Worm (Caenorhabditis elegans) whole organism, L1 larva: ENCODE measurements around the gene srh-67.

Source experiments
- snpc-4 ChIP-seq: fragments of 150-350 bp; optimal IDR thresholded peaks from 2 replicates; lab custom pipeline; 2014; ENCODE audit warnings: missing biosample characterization, missing genetic modification characterization
- snu-23 ChIP-seq: sonication (generic microtip); optimal IDR thresholded peaks from 2 replicates; lab custom pipeline; 2016; ENCODE audit warnings: missing genetic modification characterization, missing compliant biosample characterization
- sptf-1 ChIP-seq: fragments of 150-350 bp; optimal IDR thresholded peaks from 2 replicates; lab custom pipeline; 2014; ENCODE audit warnings: missing biosample characterization, missing genetic modification characterization

DNA sequence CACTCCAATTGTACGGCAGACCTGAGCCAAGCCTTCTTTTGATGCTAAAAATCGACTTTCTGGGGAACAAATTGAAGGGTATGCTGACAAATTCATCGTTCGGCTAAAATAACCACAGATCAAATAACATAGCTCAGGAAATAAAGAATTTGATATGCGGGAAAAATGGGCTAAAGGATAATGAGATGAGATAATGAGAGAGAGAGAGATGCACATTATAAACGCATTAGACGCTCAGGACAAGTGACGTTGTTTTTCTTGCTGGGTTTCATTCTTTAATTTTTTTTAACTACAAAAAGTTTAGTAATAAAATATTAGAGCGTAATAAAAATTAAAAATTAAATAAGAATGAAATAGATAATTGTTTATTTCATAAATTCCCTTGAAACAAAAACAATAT is 5.9 kb downstream of the srh-67 start, which contains the start of gene srh-69:
- TF ChIP-seq sptf-1 (no peak), snpc-4 (tag; lab: Kevin White, UChicago) (no peak), snu-23 (no peak)
